Worm (Caenorhabditis elegans) whole organism, young adult: Measurements from ENCODE around the gene F54D5.5.

Experiments used
- F57C9.4 ChIP-seq: sonication (generic microtip); optimal IDR thresholded peaks from 2 replicates; lab custom pipeline; 2017; ENCODE audit warnings: mild to moderate bottlenecking, missing genetic modification characterization, missing compliant biosample characterization
- aptf-2 ChIP-seq: fragments of 200-800 bp; sonication (Bioruptor generic); conservative IDR thresholded peaks from 2 replicates; pipeline ENCODE4 v1.3.6; 2022; ENCODE audit warnings: missing genetic modification reagents, missing genetic modification characterization, missing compliant biosample characterization
- ceh-27 ChIP-seq: fragments of 200-800 bp; sonication (Bioruptor generic); optimal IDR thresholded peaks from 2 replicates; lab custom pipeline; 2018; ENCODE audit warnings: mild to moderate bottlenecking, missing genetic modification characterization, moderate library complexity, missing compliant biosample characterization
- ets-4 ChIP-seq: fragments of 200-800 bp; sonication (Bioruptor generic); optimal IDR thresholded peaks from 2 replicates; lab custom pipeline; 2018; ENCODE audit warnings: mild to moderate bottlenecking, missing genetic modification characterization, missing compliant biosample characterization
- lin-35 ChIP-seq, 3 experiments: fragments of 150-350 bp in 2 of 3; sonication (generic microtip) in 1 of 3; optimal IDR thresholded peaks; 2 replicates each; lab custom pipeline; 2014 to 2018; ENCODE audit warnings: missing biosample characterization in 3 of 3, missing genetic modification characterization in 3 of 3, missing genetic modification reagents in 3 of 3
- mel-28 ChIP-seq: sonication (generic microtip); optimal IDR thresholded peaks from 2 replicates; lab custom pipeline; 2016; ENCODE audit warnings: borderline replicate concordance, mild to moderate bottlenecking, missing genetic modification characterization, missing compliant biosample characterization
- unc-130 ChIP-seq: sonication (generic microtip); optimal IDR thresholded peaks from 2 replicates; lab custom pipeline; 2016; ENCODE audit warnings: missing genetic modification reagents, missing genetic modification characterization, missing compliant biosample characterization

- no peak for TF ChIP-seq ceh-27 (GFP tag; lab: Kevin White, UChicago)
- no peak for TF ChIP-seq F57C9.4 (tag; lab: Kevin White, UChicago)
- no peak for TF ChIP-seq mel-28 (tag; lab: Kevin White, UChicago)
- TF ChIP-seq ets-4 (GFP tag; lab: Kevin White, UChicago) = no peak
- TF ChIP-seq lin-35 (GFP tag; optimal IDR thresholded peaks at IDR 0.05; lab: Kevin White, UChicago) = no peak
- TF ChIP-seq aptf-2 = no peak
- TF ChIP-seq unc-130 (GFP tag; lab: Kevin White, UChicago) = no peak
Observed at ce11 chrII:11588304-11588703, 21.5 kb upstream of the F54D5.5 start.
